Worm (Caenorhabditis elegans): Measurements from ENCODE around the gene idhg-1.

idhg-1 gene

ce11 chrIII:4530968-4531367 is 37.6 kb upstream of the idhg-1 start:
- no peak for TF ChIP-seq dsc-1 (tag; optimal IDR thresholded peaks at IDR 0.05)
- no peak for TF ChIP-seq fkh-8 (tag; optimal IDR thresholded peaks at IDR 0.05)
- no peak for TF ChIP-seq ceh-8 (GFP tag; optimal IDR thresholded peaks at IDR 0.05)
- TF ChIP-seq nhr-19 (GFP tag; conservative IDR thresholded peaks at IDR 0.05): no peak
- TF ChIP-seq ceh-90 (tag; optimal IDR thresholded peaks at IDR 0.05): no peak
- TF ChIP-seq elt-2 (tag; optimal IDR thresholded peaks at IDR 0.05): no peak
- peak; percentile 46 for TF ChIP-seq nhr-85 (tag)
- TF ChIP-seq pag-3 (tag; optimal IDR thresholded peaks at IDR 0.05; ENCODE audit: borderline replicate concordance, insufficient read depth): no peak
- TF ChIP-seq jun-1 (tag; optimal IDR thresholded peaks at IDR 0.05): no peak
- no peak for TF ChIP-seq Y116A8C.19 (tag; optimal IDR thresholded peaks at IDR 0.05; ENCODE audit: borderline replicate concordance)
- no peak for TF ChIP-seq nhr-237 (tag; optimal IDR thresholded peaks at IDR 0.05)
- no peak for TF ChIP-seq efl-1 (optimal IDR thresholded peaks at IDR 0.05)
- TF ChIP-seq efl-1 (GFP tag; optimal IDR thresholded peaks at IDR 0.05 in 1 of 2): peak in 1 of 2 experiments; percentile 34
- TF ChIP-seq alr-1 (tag; optimal IDR thresholded peaks at IDR 0.05; ENCODE audit: borderline replicate concordance): no peak
- TF ChIP-seq nhr-77 (tag; optimal IDR thresholded peaks at IDR 0.05): no peak
- TF ChIP-seq unc-130 (tag; optimal IDR thresholded peaks at IDR 0.05): no peak
- no peak for TF ChIP-seq lin-15B (tag; optimal IDR thresholded peaks at IDR 0.05)

- TF ChIP-seq nhr-11 (tag; optimal IDR thresholded peaks at IDR 0.05) (no peak), alr-1 (tag; optimal IDR thresholded peaks at IDR 0.05; ENCODE audit: borderline replicate concordance) (no peak), C34B4.2 (tag; optimal IDR thresholded peaks at IDR 0.05) (no peak), lir-3 (tag; optimal IDR thresholded peaks at IDR 0.05; ENCODE audit: poor library complexity) (no peak), nhr-90 (tag; optimal IDR thresholded peaks at IDR 0.05; ENCODE audit: poor library complexity) (peak; percentile 35), nhr-28 (tag; optimal IDR thresholded peaks at IDR 0.05) (no peak), dpl-1 (GFP tag; optimal IDR thresholded peaks at IDR 0.05) (no peak), sup-37 (GFP tag; optimal IDR thresholded peaks at IDR 0.05) (no peak), unc-62 (GFP tag; optimal IDR thresholded peaks at IDR 0.05) (no peak), fkh-10 (GFP tag; optimal IDR thresholded peaks at IDR 0.05) (no peak), unc-30 (tag; optimal IDR thresholded peaks at IDR 0.05) (no peak), elt-2 (tag; optimal IDR thresholded peaks at IDR 0.05) (peak; percentile 78), egl-27 (tag; optimal IDR thresholded peaks at IDR 0.05) (no peak), fkh-8 (tag; optimal IDR thresholded peaks at IDR 0.05) (no peak), pqm-1 (tag; optimal IDR thresholded peaks at IDR 0.05) (peak; percentile 49), sptf-1 (tag; optimal IDR thresholded peaks at IDR 0.05) (no peak), nhr-84 (tag; optimal IDR thresholded peaks at IDR 0.05) (no peak), nhr-20 (tag; optimal IDR thresholded peaks at IDR 0.05) (peak; percentile 20), skn-1 (tag; optimal IDR thresholded peaks at IDR 0.05) (no peak), unc-86 (tag; optimal IDR thresholded peaks at IDR 0.05) (no peak), irx-1 (tag; optimal IDR thresholded peaks at IDR 0.05) (no peak), unc-130 (tag; optimal IDR thresholded peaks at IDR 0.05) (no peak), rnt-1 (tag; optimal IDR thresholded peaks at IDR 0.05) (no peak), ces-1 (GFP tag; optimal IDR thresholded peaks at IDR 0.05) (no peak), ceh-63 (GFP tag; optimal IDR thresholded peaks at IDR 0.05) (no peak), nhr-77 (tag; optimal IDR thresholded peaks at IDR 0.05) (no peak), F16B12.6 (tag; optimal IDR thresholded peaks at IDR 0.05) (no peak), nhr-85 (tag) (no peak), lin-15B (tag; optimal IDR thresholded peaks at IDR 0.05) (no peak), elt-3 (tag; optimal IDR thresholded peaks at IDR 0.05) (no peak), jun-1 (tag; optimal IDR thresholded peaks at IDR 0.05) (no peak), dsc-1 (tag; optimal IDR thresholded peaks at IDR 0.05) (no peak), mdl-1 (tag; optimal IDR thresholded peaks at IDR 0.05) (no peak), lin-35 (GFP tag; optimal IDR thresholded peaks at IDR 0.05) (peak in 1 of 2 experiments; percentile 7), mep-1 (tag; optimal IDR thresholded peaks at IDR 0.05) (no peak), zag-1 (tag; optimal IDR thresholded peaks at IDR 0.05) (no peak), swsn-7 (tag; optimal IDR thresholded peaks at IDR 0.05) (no peak), fos-1 (tag; optimal IDR thresholded peaks at IDR 0.05) (no peak), nhr-19 (GFP tag; conservative IDR thresholded peaks at IDR 0.05) (no peak), nhr-12 (tag; optimal IDR thresholded peaks at IDR 0.05) (no peak)
Observed at ce11 chrIII:4540604-4541003, 28.0 kb upstream of the idhg-1 start, which contains the start of gene ugt-62. Gene ugt-62 (minus strand): TSS chrIII:4540623.

Data from whole organism, L1 larva.